Fruit fly (Drosophila melanogaster) whole organism, embryonic: Measurements from ENCODE around the gene opa.

Source experiments
- C15 ChIP-seq: fragments of 200-800 bp; sonication (Bioruptor generic); IDR thresholded peaks from 3 replicates; pipeline ENCODE4 v1.3.6; 2022; ENCODE audit warnings: missing biosample characterization, missing genetic modification characterization
- CG10462 ChIP-seq: fragments of 200-800 bp; sonication (Bioruptor generic); optimal IDR thresholded peaks from 2 replicates; lab custom pipeline; 2016; ENCODE audit warnings: missing biosample characterization, missing genetic modification characterization
- CG10543 ChIP-seq: fragments of 200-800 bp; sonication (Bioruptor generic); optimal IDR thresholded peaks from 3 replicates; lab custom pipeline; 2017; ENCODE audit warnings: missing biosample characterization, mild to moderate bottlenecking, missing genetic modification characterization, moderate library complexity
- CG14441 ChIP-seq: fragments of 200-800 bp; sonication (Bioruptor generic); IDR thresholded peaks from 2 replicates; pipeline ENCODE4 v1.3.6; 2022; ENCODE audit warnings: missing biosample characterization, missing genetic modification characterization
- CG14965 ChIP-seq: fragments of 200-800 bp; sonication (Bioruptor generic); optimal IDR thresholded peaks from 2 replicates; lab custom pipeline; 2016; ENCODE audit warnings: missing biosample characterization, missing genetic modification characterization, borderline replicate concordance
- CG15479 ChIP-seq: fragments of 200-800 bp; sonication (Bioruptor generic); optimal IDR thresholded peaks from 3 replicates; lab custom pipeline; 2019; ENCODE audit warnings: missing biosample characterization, mild to moderate bottlenecking, missing genetic modification characterization, moderate library complexity
- CG15601 ChIP-seq: fragments of 200-800 bp; sonication (Bioruptor generic); optimal IDR thresholded peaks from 3 replicates; lab custom pipeline; 2019; ENCODE audit warnings: missing biosample characterization, mild to moderate bottlenecking, missing genetic modification characterization, moderate library complexity
- CG16813 ChIP-seq: fragments of 200-800 bp; sonication (Bioruptor generic); IDR thresholded peaks from 3 replicates; pipeline ENCODE4 v1.3.6; 2022; ENCODE audit warnings: missing biosample characterization, missing genetic modification characterization; ENCODE audit not compliant: partially characterized antibody
- CG18011 ChIP-seq: fragments of 200-800 bp; sonication (Bioruptor generic); optimal IDR thresholded peaks from 2 replicates; lab custom pipeline; 2017; ENCODE audit warnings: missing biosample characterization, missing genetic modification characterization, mild to moderate bottlenecking, moderate library complexity, missing genotype
- CG2678 ChIP-seq: fragments of 200-800 bp; sonication (Bioruptor generic); optimal IDR thresholded peaks from 3 replicates; lab custom pipeline; 2019; ENCODE audit warnings: missing biosample characterization, mild to moderate bottlenecking, missing genetic modification characterization, moderate library complexity
- CG3163 ChIP-seq: fragments of 200-800 bp; sonication (Bioruptor generic); optimal IDR thresholded peaks from 3 replicates; lab custom pipeline; 2016; ENCODE audit warnings: missing biosample characterization, missing genetic modification characterization
- CG32772 ChIP-seq: fragments of 200-800 bp; sonication (Bioruptor generic); IDR thresholded peaks from 2 replicates; pipeline ENCODE4 v1.3.6; 2022; ENCODE audit warnings: missing biosample characterization, missing genetic modification characterization
- CG9817 ChIP-seq: fragments of 200-800 bp; sonication (Bioruptor generic); optimal IDR thresholded peaks from 2 replicates; lab custom pipeline; 2018; ENCODE audit warnings: missing biosample characterization, mild to moderate bottlenecking, missing genetic modification characterization, moderate library complexity
- Chrac-16 ChIP-seq: fragments of 200-800 bp; sonication (Bioruptor generic); optimal IDR thresholded peaks from 3 replicates; lab custom pipeline; 2016; ENCODE audit warnings: missing biosample characterization, missing genetic modification characterization
- D ChIP-seq, 2 experiments: fragments of 200-800 bp in 1 of 2; fragments of >200 bp in 1 of 2; sonication (Bioruptor generic) in 1 of 2; optimal IDR thresholded peaks; 2 replicates in 1 of 2; 3 replicates in 1 of 2; lab custom pipeline; 2017; ENCODE audit warnings: mild to moderate bottlenecking in 1 of 2, missing biosample characterization in 1 of 2, missing genetic modification characterization in 1 of 2, missing genetic modification reagents in 1 of 2
- Dip2 ChIP-seq: fragments of 200-800 bp; sonication (Bioruptor generic); IDR thresholded peaks from 2 replicates; pipeline ENCODE4 v1.3.6; 2022; ENCODE audit warnings: missing biosample characterization, missing genetic modification characterization
- E2f2 ChIP-seq: fragments of 200-800 bp; sonication (Bioruptor generic); IDR thresholded peaks from 2 replicates; pipeline ENCODE4 v1.3.6; 2022; ENCODE audit warnings: missing biosample characterization, missing genetic modification characterization
- GATAe ChIP-seq: fragments of 200-800 bp; sonication (Bioruptor generic); conservative IDR thresholded peaks from 2 replicates; pipeline ENCODE4 v1.3.6; 2022; ENCODE audit warnings: missing biosample characterization, missing genetic modification characterization
- Hr78 ChIP-seq, 2 experiments: fragments of 200-800 bp in 1 of 2; fragments of >200 bp in 1 of 2; sonication (Bioruptor generic) in 1 of 2; optimal IDR thresholded peaks; 2 replicates each; lab custom pipeline; 2017 to 2019; ENCODE audit warnings: missing biosample characterization in 2 of 2, missing genetic modification characterization in 2 of 2, mild to moderate bottlenecking in 1 of 2, moderate library complexity in 1 of 2
- Jarid2 ChIP-seq: fragments of 200-800 bp; sonication (Bioruptor generic); optimal IDR thresholded peaks from 3 replicates; lab custom pipeline; 2017; ENCODE audit warnings: mild to moderate bottlenecking, missing biosample characterization, missing genetic modification reagents, missing genetic modification characterization
- Kr ChIP-seq: fragments of 200-800 bp; sonication (Bioruptor generic); optimal IDR thresholded peaks from 2 replicates; lab custom pipeline; 2017; ENCODE audit warnings: missing biosample characterization, mild to moderate bottlenecking, missing genetic modification characterization
- Lim3 ChIP-seq: fragments of 200-800 bp; sonication (Bioruptor generic); IDR thresholded peaks from 2 replicates; pipeline ENCODE4 v1.3.6; 2022; ENCODE audit warnings: missing biosample characterization, missing genetic modification characterization
- MBD-R2 ChIP-seq: fragments of 200-800 bp; sonication (Bioruptor generic); IDR thresholded peaks from 2 replicates; pipeline ENCODE4 v1.3.6; 2022; ENCODE audit warnings: missing biosample characterization, missing genetic modification characterization
- Med ChIP-seq: fragments of 200-800 bp; sonication (Bioruptor generic); peaks from one replicate; lab custom pipeline; 2016; ENCODE audit warnings: missing biosample characterization, missing genetic modification characterization, mild to moderate bottlenecking, inconsistent platforms, moderate library complexity
- NfI ChIP-seq: fragments of 200-800 bp; sonication (Bioruptor generic); optimal IDR thresholded peaks from 3 replicates; lab custom pipeline; 2018; ENCODE audit warnings: missing biosample characterization, mild to moderate bottlenecking, missing genetic modification characterization, moderate library complexity
- Sox100B ChIP-seq: fragments of 200-800 bp; sonication (Bioruptor generic); optimal IDR thresholded peaks from 3 replicates; lab custom pipeline; 2018; ENCODE audit warnings: missing biosample characterization, mild to moderate bottlenecking, missing genetic modification characterization
- YL-1 ChIP-seq: fragments of 200-800 bp; sonication (Bioruptor generic); optimal IDR thresholded peaks from 3 replicates; lab custom pipeline; 2017; ENCODE audit warnings: missing biosample characterization, mild to moderate bottlenecking, missing genetic modification characterization
- cas ChIP-seq: fragments of 200-800 bp; sonication (Bioruptor generic); IDR thresholded peaks from 2 replicates; pipeline ENCODE4 v1.3.6; 2022; ENCODE audit warnings: missing biosample characterization, missing genetic modification characterization
- chif ChIP-seq, 2 experiments: fragments of 200-800 bp; sonication (Bioruptor generic); optimal IDR thresholded peaks; 3 replicates each; lab custom pipeline; 2016; ENCODE audit warnings: missing biosample characterization in 2 of 2, missing genetic modification characterization in 2 of 2
- chn ChIP-seq: fragments of 200-800 bp; sonication (Bioruptor generic); optimal IDR thresholded peaks from 2 replicates; lab custom pipeline; 2016; ENCODE audit warnings: missing biosample characterization, missing genetic modification characterization
- corto ChIP-seq: fragments of 200-800 bp; sonication (Bioruptor generic); optimal IDR thresholded peaks from 2 replicates; lab custom pipeline; 2016; ENCODE audit warnings: missing biosample characterization, mild to moderate bottlenecking, missing genetic modification characterization, moderate library complexity
- en ChIP-seq: fragments of 200-800 bp; sonication (Bioruptor generic); optimal IDR thresholded peaks from 2 replicates; lab custom pipeline; 2016; ENCODE audit warnings: missing biosample characterization, missing genetic modification characterization
- eve ChIP-seq, 2 experiments: fragments of >200 bp; optimal IDR thresholded peaks; 2 replicates each; lab custom pipeline; 2017; ENCODE audit warnings: missing biosample characterization in 2 of 2, missing genetic modification characterization in 2 of 2
- ewg ChIP-seq: fragments of 200-800 bp; sonication (Bioruptor generic); optimal IDR thresholded peaks from 3 replicates; lab custom pipeline; 2017; ENCODE audit warnings: mild to moderate bottlenecking, missing biosample characterization, missing genetic modification reagents, missing genetic modification characterization
- gsb ChIP-seq: fragments of 200-800 bp; sonication (Bioruptor generic); IDR thresholded peaks from 2 replicates; pipeline ENCODE4 v1.3.6; 2022; ENCODE audit warnings: missing biosample characterization, missing genetic modification characterization
- gt ChIP-seq: fragments of 200-800 bp; sonication (Bioruptor generic); IDR thresholded peaks from 2 replicates; pipeline ENCODE4 v1.3.6; 2022; ENCODE audit warnings: missing biosample characterization, missing genetic modification characterization
- hbn ChIP-seq: fragments of 200-800 bp; sonication (Bioruptor generic); IDR thresholded peaks from 2 replicates; pipeline ENCODE4 v1.3.6; 2022; ENCODE audit warnings: missing biosample characterization, missing genetic modification characterization; ENCODE audit not compliant: partially characterized antibody
- hth ChIP-seq: fragments of >200 bp; optimal IDR thresholded peaks from 2 replicates; lab custom pipeline; 2017; ENCODE audit warnings: inconsistent platforms
- jing ChIP-seq: fragments of 200-800 bp; sonication (Bioruptor generic); optimal IDR thresholded peaks from 2 replicates; lab custom pipeline; 2018; ENCODE audit warnings: missing biosample characterization, mild to moderate bottlenecking, missing genetic modification characterization
- kay ChIP-seq: fragments of 200-800 bp; sonication (Bioruptor generic); optimal IDR thresholded peaks from 2 replicates; lab custom pipeline; 2016; ENCODE audit warnings: missing biosample characterization, missing genetic modification characterization
- klu ChIP-seq: fragments of 200-800 bp; sonication (Bioruptor generic); IDR thresholded peaks from 2 replicates; pipeline ENCODE4 v1.3.6; 2022; ENCODE audit warnings: missing biosample characterization, missing genetic modification characterization
- nmo ChIP-seq: fragments of 200-800 bp; sonication (Bioruptor generic); optimal IDR thresholded peaks from 2 replicates; lab custom pipeline; 2018; ENCODE audit warnings: missing biosample characterization, mild to moderate bottlenecking, missing genetic modification characterization, moderate library complexity
- pan ChIP-seq, 4 experiments: fragments of >200 bp in 3 of 4; fragments of 200-800 bp in 1 of 4; sonication (Bioruptor generic) in 1 of 4; optimal IDR thresholded peaks in 3 of 4; IDR thresholded peaks in 1 of 4; 2 replicates each; pipeline versions ENCODE4 v1.3.6 to Lab custom; 2017 to 2022; ENCODE audit warnings: missing biosample characterization in 2 of 4, missing genetic modification characterization in 2 of 4, mixed read lengths in 1 of 4
- seq ChIP-seq: fragments of 200-800 bp; sonication (Bioruptor generic); IDR thresholded peaks from 2 replicates; pipeline ENCODE4 v1.3.6; 2022; ENCODE audit warnings: missing biosample characterization, missing genetic modification characterization
- slbo ChIP-seq: fragments of 200-800 bp; sonication (Bioruptor generic); IDR thresholded peaks from 2 replicates; pipeline ENCODE4 v1.3.6; 2022; ENCODE audit warnings: missing biosample characterization, missing genetic modification characterization
- sug ChIP-seq: fragments of 200-800 bp; optimal IDR thresholded peaks from 2 replicates; lab custom pipeline; 2019; ENCODE audit warnings: missing biosample characterization, mild to moderate bottlenecking, missing genetic modification characterization, moderate library complexity
- tll ChIP-seq, 2 experiments: fragments of 200-800 bp in 1 of 2; fragments of >200 bp in 1 of 2; sonication (Bioruptor generic) in 1 of 2; optimal IDR thresholded peaks; 2 replicates each; lab custom pipeline; 2017 to 2019; ENCODE audit warnings: missing biosample characterization in 2 of 2, missing genetic modification characterization in 2 of 2, mild to moderate bottlenecking in 1 of 2, moderate library complexity in 1 of 2
- ttk ChIP-seq: fragments of 200-800 bp; sonication (Bioruptor generic); IDR thresholded peaks from 2 replicates; pipeline ENCODE4 v2.1.2; 2022; ENCODE audit warnings: missing biosample characterization, missing genetic modification characterization
- wek ChIP-seq: fragments of 200-800 bp; sonication (Bioruptor generic); optimal IDR thresholded peaks from 3 replicates; lab custom pipeline; 2018; ENCODE audit warnings: missing biosample characterization, mild to moderate bottlenecking, missing genetic modification characterization, moderate library complexity

opa gene

DNA sequence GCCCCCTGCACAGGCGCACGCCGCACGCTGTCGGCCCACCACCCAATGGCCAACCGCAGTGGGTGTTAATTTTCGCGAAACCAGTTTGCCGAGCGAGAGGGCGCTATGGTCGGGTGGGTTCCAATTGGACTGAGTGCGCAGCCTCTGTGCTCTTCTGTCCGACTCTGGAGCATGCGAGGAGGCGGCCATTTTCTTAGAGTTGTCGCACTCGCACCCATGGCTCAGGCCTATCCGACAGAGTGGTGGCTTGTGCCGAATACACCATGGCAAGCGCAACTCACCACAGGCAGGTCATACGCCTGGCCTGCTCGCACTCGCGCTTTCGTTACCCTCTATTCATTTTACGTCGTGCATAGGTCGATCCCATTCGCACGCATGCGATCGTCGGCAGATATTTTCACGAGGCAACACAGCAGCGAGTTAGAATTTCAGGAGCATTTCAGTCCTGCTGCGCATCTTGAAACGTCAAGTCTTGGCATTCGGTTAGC is at the start of gene opa (continued):
- TF ChIP-seq slbo (GFP tag; lab: Robert Waterston, UW) (no peak), Dip2 (no peak), Sox100B (no peak), CG15601 (peak; percentile 13), CG10543 (peak; percentile 12), sug (no peak), eve (GFP tag; optimal IDR thresholded peaks at IDR 0.05; lab: Kevin White, UChicago) (no peak), GATAe (GFP tag; lab: Robert Waterston, UW) (no peak), pan (optimal IDR thresholded peaks at IDR 0.05; lab: Kevin White, UChicago) (no peak), pan (GFP tag; optimal IDR thresholded peaks at IDR 0.05 in 1 of 2, IDR thresholded peaks at IDR 0.05 in 1 of 2) (no peak), ewg (peak; percentile 96), Lim3 (no peak), CG15479 (GFP tag; lab: Kevin White, UChicago) (peak; percentile 23), CG14441 (GFP tag; lab: Robert Waterston, UW) (no peak), kay (no peak), CG18011 (GFP tag; lab: Kevin White, UChicago) (no peak), nmo (GFP tag; lab: Kevin White, UChicago) (peak; percentile 28), NfI (GFP tag; lab: Kevin White, UChicago) (no peak), klu (GFP tag; lab: Robert Waterston, UW) (no peak), en (no peak), C15 (GFP tag; lab: Robert Waterston, UW) (no peak), ttk (GFP tag; lab: Robert Waterston, UW) (no peak), chn (peak; percentile 54), cas (GFP tag; lab: Robert Waterston, UW) (no peak), corto (GFP tag; lab: Kevin White, UChicago) (no peak), gsb (GFP tag; lab: Robert Waterston, UW) (no peak), Med (peak; percentile 82), tll (GFP tag; optimal IDR thresholded peaks at IDR 0.05; lab: Kevin White, UChicago) (peak; percentile 43 to 75), CG3163 (GFP tag; lab: Kevin White, UChicago) (no peak), gt (GFP tag; lab: Robert Waterston, UW) (no peak), hth (no peak), CG2678 (tag; lab: Kevin White, UChicago) (no peak), Jarid2 (peak; percentile 89), D (optimal IDR thresholded peaks at IDR 0.05; lab: Kevin White, UChicago) (peak; percentile 95), D (GFP tag; optimal IDR thresholded peaks at IDR 0.05; lab: Kevin White, UChicago) (no peak), Kr (GFP tag; lab: Kevin White, UChicago) (peak; percentile 53), chif (GFP tag; optimal IDR thresholded peaks at IDR 0.05; lab: Kevin White, UChicago) (peak in 1 of 2 experiments; percentile 9), hbn (GFP tag; lab: Robert Waterston, UW) (no peak), Chrac-16 (GFP tag; lab: Kevin White, UChicago) (no peak), seq (GFP tag; lab: Robert Waterston, UW) (peak; percentile 86), CG9817 (tag; lab: Kevin White, UChicago) (no peak), wek (no peak), E2f2 (GFP tag; lab: Robert Waterston, UW) (no peak), jing (peak; percentile 23), MBD-R2 (GFP tag; lab: Robert Waterston, UW) (no peak), CG10462 (GFP tag; lab: Kevin White, UChicago) (no peak), CG32772 (GFP tag; lab: Robert Waterston, UW) (no peak), YL-1 (GFP tag; lab: Kevin White, UChicago) (no peak), CG14965 (GFP tag; lab: Kevin White, UChicago) (no peak), CG16813 (GFP tag; lab: Robert Waterston, UW) (no peak), Hr78 (GFP tag; optimal IDR thresholded peaks at IDR 0.05; lab: Kevin White, UChicago) (no peak)
